Worm (Caenorhabditis elegans) whole organism, late embryonic: ENCODE results near the gene Y60A9A.1.

Source experiments
- Y22D7AL.16 ChIP-seq: sonication (generic microtip); optimal IDR thresholded peaks from 2 replicates; lab custom pipeline; 2016; ENCODE audit warnings: missing genetic modification characterization, missing compliant biosample characterization
- ama-1 ChIP-seq: fragments of 150-350 bp; optimal IDR thresholded peaks from 2 replicates; lab custom pipeline; 2014
- ceh-14 ChIP-seq: sonication (generic microtip); optimal IDR thresholded peaks from 2 replicates; lab custom pipeline; 2016; ENCODE audit warnings: missing genotype, missing genetic modification characterization, missing compliant biosample characterization
- ceh-30 ChIP-seq: fragments of 150-350 bp; optimal IDR thresholded peaks from 2 replicates; lab custom pipeline; 2014; ENCODE audit warnings: missing biosample characterization, missing genetic modification characterization
- ceh-31 ChIP-seq: sonication (generic microtip); optimal IDR thresholded peaks from 2 replicates; lab custom pipeline; 2016; ENCODE audit warnings: missing genetic modification characterization, missing compliant biosample characterization
- dmd-4 ChIP-seq: sonication (generic microtip); optimal IDR thresholded peaks from 2 replicates; lab custom pipeline; 2016; ENCODE audit warnings: borderline replicate concordance, missing genetic modification characterization, missing compliant biosample characterization
- elt-2 ChIP-seq: sonication (generic microtip); optimal IDR thresholded peaks from 2 replicates; lab custom pipeline; 2016; ENCODE audit warnings: missing genetic modification reagents, missing genetic modification characterization, missing compliant biosample characterization
- eyg-1 ChIP-seq: sonication (generic microtip); optimal IDR thresholded peaks from 2 replicates; lab custom pipeline; 2016; ENCODE audit warnings: missing genotype, missing genetic modification characterization, missing compliant biosample characterization
- lim-6 ChIP-seq: sonication (generic microtip); optimal IDR thresholded peaks from 2 replicates; lab custom pipeline; 2016; ENCODE audit warnings: missing genetic modification characterization, missing compliant biosample characterization
- pat-9 ChIP-seq: fragments of 200-800 bp; sonication (Bioruptor generic); optimal IDR thresholded peaks from 2 replicates; lab custom pipeline; 2018; ENCODE audit warnings: mild to moderate bottlenecking, missing genetic modification characterization, moderate library complexity, missing compliant biosample characterization
- pha-4 ChIP-seq: fragments of 150-350 bp; optimal IDR thresholded peaks from 2 replicates; lab custom pipeline; 2018; ENCODE audit warnings: missing biosample characterization, missing genetic modification reagents, missing genetic modification characterization
- syd-9 ChIP-seq: sonication (generic microtip); optimal IDR thresholded peaks from 2 replicates; lab custom pipeline; 2016; ENCODE audit warnings: mild to moderate bottlenecking, missing genetic modification characterization, moderate library complexity, missing compliant biosample characterization
- unc-86 ChIP-seq: sonication (generic microtip); optimal IDR thresholded peaks from 2 replicates; lab custom pipeline; 2016; ENCODE audit warnings: missing genetic modification characterization, missing compliant biosample characterization

Y60A9A.1 gene

ce11 chrX:14329348-14329747 is 47.7 kb downstream of the Y60A9A.1 start:
- TF ChIP-seq syd-9 (tag; lab: Kevin White, UChicago) (no peak), ceh-31 (tag; lab: Kevin White, UChicago) (peak; percentile 44)

- TF ChIP-seq ceh-30 (tag; lab: Kevin White, UChicago) (no peak), dmd-4 (tag; lab: Kevin White, UChicago) (no peak), lim-6 (tag; lab: Kevin White, UChicago) (no peak), Y22D7AL.16 (tag; lab: Kevin White, UChicago) (no peak), ama-1 (lab: Kevin White, UChicago) (no peak), pat-9 (no peak), ceh-14 (tag; lab: Kevin White, UChicago) (no peak), eyg-1 (tag; lab: Kevin White, UChicago) (no peak), unc-86 (tag; lab: Kevin White, UChicago) (no peak), pha-4 (tag; lab: Kevin White, UChicago) (no peak), elt-2 (tag; lab: Kevin White, UChicago) (no peak)
These were observed 49.7 kb downstream of the Y60A9A.1 start, which contains the start of gene C11H1.7 for ce11 chrX:14327398-14327797. C11H1.7 (plus strand) TSS chrX:14327409.
